Worm (Caenorhabditis elegans): ENCODE measurements around the gene ucr-1.

Gene ucr-1

DNA sequence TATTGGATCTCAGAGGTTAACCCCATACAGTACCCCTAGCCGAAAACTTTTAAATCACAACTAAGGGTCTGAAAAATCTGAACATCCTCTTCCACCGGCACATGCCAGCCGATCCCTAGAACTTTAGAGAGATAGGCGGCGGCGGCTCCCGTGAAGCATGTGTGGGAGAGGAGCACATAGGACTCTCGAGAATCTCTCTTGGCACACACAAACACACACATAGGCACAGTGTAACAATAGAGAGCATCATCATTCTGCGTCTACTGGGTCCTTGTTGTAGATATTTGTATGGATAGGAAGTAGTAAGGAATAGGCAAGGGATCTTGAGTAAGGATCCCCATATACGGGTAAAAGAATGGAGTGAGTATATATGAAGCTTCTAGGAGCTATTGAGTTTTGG, 26.2 kb upstream of the ucr-1 start:
- no peak for TF ChIP-seq B0336.3 (GFP tag; IDR thresholded peaks at IDR 0.05)
- peak; percentile 2 for TF ChIP-seq ceh-27 (GFP tag; optimal IDR thresholded peaks at IDR 0.05)

DNA sequence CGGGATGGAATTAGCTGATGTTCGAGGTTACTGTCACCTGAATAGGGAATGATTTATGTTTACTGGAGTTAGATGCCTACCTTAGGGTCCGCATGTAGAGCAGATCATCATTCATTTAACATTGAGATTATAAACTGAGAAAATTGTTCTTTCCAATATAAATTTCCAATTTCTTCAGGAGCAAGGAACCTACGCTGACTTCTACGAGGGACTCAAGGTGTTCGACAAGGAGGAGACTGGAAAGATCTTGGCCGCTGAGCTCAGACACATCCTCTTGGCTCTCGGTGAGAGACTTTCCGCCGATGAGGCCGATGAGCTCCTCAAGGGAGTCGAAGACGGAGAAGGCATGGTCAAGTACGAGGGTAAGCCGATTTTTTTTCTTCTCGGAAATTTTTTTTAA, 25.4 kb upstream of the ucr-1 start:
- no peak for TF ChIP-seq aptf-2 (GFP tag; conservative IDR thresholded peaks at IDR 0.05)
- no peak for TF ChIP-seq unc-62 (GFP tag; optimal IDR thresholded peaks at IDR 0.05)
- TF ChIP-seq akir-1 (GFP tag; optimal IDR thresholded peaks at IDR 0.05) = no peak
- TF ChIP-seq F22D6.2 (tag; optimal IDR thresholded peaks at IDR 0.05) = no peak
- no peak for TF ChIP-seq lin-26 (GFP tag; IDR thresholded peaks at IDR 0.05)
- TF ChIP-seq hsf-1 (GFP tag; IDR thresholded peaks at IDR 0.05) = no peak
- no peak for TF ChIP-seq Y53F4B.3 (GFP tag; IDR thresholded peaks at IDR 0.05)

DNA sequence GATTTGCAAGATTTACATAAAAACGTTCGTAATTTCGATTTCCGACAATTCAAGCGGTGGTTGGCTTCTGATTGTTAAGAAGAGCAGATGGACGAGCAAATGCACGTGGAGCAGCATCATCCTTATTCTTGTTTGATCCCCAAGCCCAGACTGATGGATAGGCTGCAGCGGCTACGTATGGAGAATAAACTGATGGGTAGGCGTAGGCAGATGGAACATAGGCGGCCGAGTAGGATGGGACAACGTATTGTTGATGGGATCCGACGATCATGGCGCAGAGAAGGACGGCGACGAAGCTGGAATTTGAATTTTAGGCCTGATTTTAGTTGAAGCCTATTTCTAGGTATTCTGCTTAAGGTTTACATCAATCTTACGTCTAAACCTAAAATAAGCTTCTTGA, 23.7 kb upstream of the ucr-1 start:
- TF ChIP-seq tlf-1 (GFP tag; optimal IDR thresholded peaks at IDR 0.05) (no peak), aptf-3 (GFP tag; IDR thresholded peaks at IDR 0.05) (0 out of 2 replicates have a peak, but pooled peaks have one; percentile 12)

DNA sequence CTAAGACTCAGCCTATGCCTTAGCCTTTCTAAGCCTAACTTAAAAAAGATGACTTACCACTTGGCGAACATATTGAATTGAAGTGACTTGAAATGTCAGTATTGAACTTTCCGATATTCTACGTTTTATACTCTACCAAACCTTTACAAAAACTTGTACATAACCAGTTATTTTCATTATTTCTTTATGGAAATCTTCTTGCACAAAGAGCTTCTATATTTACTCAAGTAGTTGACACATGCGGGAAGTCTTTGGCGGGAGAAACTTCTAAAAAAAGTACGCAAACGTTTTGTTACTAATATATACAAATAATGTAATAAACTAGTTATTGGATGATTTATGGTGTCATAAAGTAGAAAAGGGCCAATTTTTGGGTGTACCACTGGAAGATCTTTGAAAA, 23.3 kb upstream of the ucr-1 start, which contains the start of gene nspb-12:
Gene nspb-12 (minus strand): TSS at position 101 of the 400 bp plus-strand sequence.
- TF ChIP-seq Y95B8A.8 (GFP tag; IDR thresholded peaks at IDR 0.05) (no peak), chd-7 (tag; optimal IDR thresholded peaks at IDR 0.05) (no peak), him-1 (tag; optimal IDR thresholded peaks at IDR 0.05) (no peak), ccch-3 (GFP tag; optimal IDR thresholded peaks at IDR 0.05) (no peak), hmg-20 (GFP tag; IDR thresholded peaks at IDR 0.05) (no peak), F10E7.11 (tag; optimal IDR thresholded peaks at IDR 0.05) (no peak), C06A6.2 (GFP tag; conservative IDR thresholded peaks at IDR 0.05) (no peak), snpc-1.1 (tag; optimal IDR thresholded peaks at IDR 0.05; ENCODE audit: insufficient read depth) (no peak), attf-5 (GFP tag; optimal IDR thresholded peaks at IDR 0.05) (no peak), nhr-27 (tag; optimal IDR thresholded peaks at IDR 0.05) (no peak), T07F8.4 (tag; optimal IDR thresholded peaks at IDR 0.05) (no peak), attf-6 (GFP tag; IDR thresholded peaks at IDR 0.05) (no peak), egrh-3 (GFP tag; IDR thresholded peaks at IDR 0.05) (no peak), nfyb-1 (GFP tag; IDR thresholded peaks at IDR 0.05) (no peak), sea-2 (GFP tag; IDR thresholded peaks at IDR 0.05) (no peak), pbrm-1 (GFP tag; IDR thresholded peaks at IDR 0.05) (no peak), somi-1 (GFP tag; optimal IDR thresholded peaks at IDR 0.05) (no peak), hrde-1 (tag; optimal IDR thresholded peaks at IDR 0.05; ENCODE audit: borderline replicate concordance) (no peak), dpl-1 (GFP tag; optimal IDR thresholded peaks at IDR 0.05) (no peak)

DNA sequence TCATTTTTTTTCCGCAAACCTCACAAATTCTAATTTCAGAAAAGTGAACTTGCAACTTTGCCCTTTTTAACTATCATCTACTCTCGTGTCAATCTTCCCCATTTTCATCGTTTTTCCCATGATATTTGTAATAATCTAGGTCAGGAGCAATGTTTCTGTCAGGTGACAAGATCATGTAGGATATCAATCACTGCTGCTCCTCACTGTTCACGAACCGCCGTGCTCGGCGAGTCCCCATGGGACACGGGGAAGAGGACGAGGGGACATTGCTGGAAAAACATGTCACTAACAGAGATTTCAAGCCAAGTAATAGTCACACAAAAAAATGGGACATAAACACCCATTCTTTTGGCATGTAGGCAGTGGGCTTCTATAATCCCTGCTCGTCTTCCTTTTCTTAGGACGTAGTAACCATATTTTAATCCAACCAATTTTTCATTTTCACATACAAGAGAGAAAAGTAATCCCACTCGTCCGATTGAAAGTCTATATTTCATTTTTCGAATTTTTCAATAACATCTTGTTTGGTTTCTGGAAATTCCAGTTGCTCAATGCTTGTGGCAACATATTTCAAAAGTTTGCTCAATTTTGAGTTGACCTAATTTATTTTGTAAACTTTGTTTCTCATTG, 21.0 kb upstream of the ucr-1 start:
- TF ChIP-seq aptf-2 (GFP tag; conservative IDR thresholded peaks at IDR 0.05) (no peak), sdz-38 (tag; optimal IDR thresholded peaks at IDR 0.05) (no peak)

DNA sequence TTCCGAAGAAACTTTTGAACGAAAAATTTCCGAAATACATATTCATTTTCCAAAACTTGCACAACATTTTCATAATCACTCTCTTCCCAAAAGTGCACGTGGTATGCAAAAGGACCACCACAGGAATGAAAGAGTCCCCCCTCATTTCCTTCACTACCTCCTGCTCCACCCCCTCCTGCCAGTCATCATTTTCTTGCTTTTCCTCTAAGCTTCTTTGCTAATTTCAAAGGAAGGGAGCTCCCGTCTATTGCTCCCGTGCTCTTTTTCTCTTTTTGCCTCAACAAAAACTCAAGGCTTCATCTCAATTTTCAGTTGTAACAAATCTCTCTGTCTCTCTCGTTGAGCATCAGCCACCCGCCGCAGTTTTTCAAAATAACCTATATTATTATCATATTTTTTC, 19.1 kb upstream of the ucr-1 start:
- TF ChIP-seq ztf-3 (GFP tag; optimal IDR thresholded peaks at IDR 0.05) = no peak
- no peak for TF ChIP-seq ccch-3 (GFP tag; optimal IDR thresholded peaks at IDR 0.05)
- no peak for TF ChIP-seq ztf-6 (GFP tag; IDR thresholded peaks at IDR 0.05)
- no peak for TF ChIP-seq nfya-1 (tag; optimal IDR thresholded peaks at IDR 0.05; ENCODE audit: borderline replicate concordance, insufficient read depth)
- TF ChIP-seq unc-130 (GFP tag; optimal IDR thresholded peaks at IDR 0.05) = no peak
- TF ChIP-seq aptf-2 (GFP tag; conservative IDR thresholded peaks at IDR 0.05) = no peak
- no peak for TF ChIP-seq somi-1 (GFP tag; optimal IDR thresholded peaks at IDR 0.05)
- TF ChIP-seq attf-3 (GFP tag; conservative IDR thresholded peaks at IDR 0.05) = no peak
- no peak for TF ChIP-seq atf-7 (tag; optimal IDR thresholded peaks at IDR 0.05)
